Fruit fly (Drosophila melanogaster) whole organism, adult: ENCODE results near the gene Tpt.
A peak's percentile ranks its signal among the peaks of the same experiment; 100 is the strongest.

Experiments
- CG11617 ChIP-seq: fragments of 200-800 bp; sonication (Bioruptor generic); optimal IDR thresholded peaks from 2 replicates; lab custom pipeline; 2017; ENCODE audit warnings: mild to moderate bottlenecking, missing biosample characterization, missing genetic modification reagents, missing genetic modification characterization
- CG12768 ChIP-seq: fragments of 200-800 bp; sonication (Bioruptor generic); optimal IDR thresholded peaks from 2 replicates; lab custom pipeline; 2017; ENCODE audit warnings: missing biosample characterization, missing genetic modification characterization, mild to moderate bottlenecking, moderate library complexity, missing genetic modification reagents
- CG14711 ChIP-seq: fragments of 200-800 bp; sonication (Bioruptor generic); optimal IDR thresholded peaks from 2 replicates; lab custom pipeline; 2018; ENCODE audit warnings: missing biosample characterization, mild to moderate bottlenecking, missing genetic modification characterization, moderate library complexity
- CG1620 ChIP-seq: fragments of 200-800 bp; sonication (Bioruptor generic); optimal IDR thresholded peaks from 2 replicates; lab custom pipeline; 2016; ENCODE audit warnings: missing biosample characterization, missing genetic modification characterization
- CG33017 ChIP-seq: fragments of 200-800 bp; sonication (Bioruptor generic); optimal IDR thresholded peaks from 2 replicates; lab custom pipeline; 2018; ENCODE audit warnings: missing biosample characterization, mild to moderate bottlenecking, missing genetic modification characterization, moderate library complexity
- CG5204 ChIP-seq: fragments of 200-800 bp; sonication (Bioruptor generic); optimal IDR thresholded peaks from 2 replicates; lab custom pipeline; 2016; ENCODE audit warnings: missing biosample characterization, missing genetic modification characterization
- CG7045 ChIP-seq: fragments of 200-800 bp; sonication (Bioruptor generic); optimal IDR thresholded peaks from 2 replicates; lab custom pipeline; 2017; ENCODE audit warnings: missing biosample characterization, mild to moderate bottlenecking, missing genetic modification characterization
- CG7101 ChIP-seq: fragments of 200-800 bp; sonication (Bioruptor generic); optimal IDR thresholded peaks from 2 replicates; lab custom pipeline; 2018; ENCODE audit warnings: missing biosample characterization, mild to moderate bottlenecking, missing genetic modification characterization, moderate library complexity
- Clk ChIP-seq: fragments of 200-800 bp; sonication (Bioruptor generic); optimal IDR thresholded peaks from 2 replicates; lab custom pipeline; 2017; ENCODE audit warnings: missing biosample characterization, missing genetic modification characterization
- Crg-1 ChIP-seq: fragments of 200-800 bp; sonication (Bioruptor generic); optimal IDR thresholded peaks from 2 replicates; lab custom pipeline; 2016; ENCODE audit warnings: missing biosample characterization, missing genetic modification characterization
- Hr96 ChIP-seq: fragments of 200-800 bp; sonication (Bioruptor generic); optimal IDR thresholded peaks from 2 replicates; lab custom pipeline; 2016; ENCODE audit warnings: missing biosample characterization, missing genetic modification characterization
- Mnt ChIP-seq: fragments of 200-800 bp; sonication (Bioruptor generic); optimal IDR thresholded peaks from 2 replicates; lab custom pipeline; 2016; ENCODE audit warnings: missing biosample characterization, mild to moderate bottlenecking, missing genetic modification characterization
- bab1 ChIP-seq: fragments of 200-800 bp; sonication (Bioruptor generic); optimal IDR thresholded peaks from 3 replicates; lab custom pipeline; 2019; ENCODE audit warnings: missing biosample characterization, mild to moderate bottlenecking, missing genetic modification characterization, moderate library complexity
- cic ChIP-seq: fragments of 200-800 bp; sonication (Bioruptor generic); optimal IDR thresholded peaks from 2 replicates; lab custom pipeline; 2017; ENCODE audit warnings: missing biosample characterization, mild to moderate bottlenecking, missing genetic modification characterization, moderate library complexity
- cnc ChIP-seq, 2 experiments: fragments of >200 bp; optimal IDR thresholded peaks; 2 replicates each; lab custom pipeline; 2017
- kay ChIP-seq: fragments of 200-800 bp; sonication (Bioruptor generic); peaks from one replicate; lab custom pipeline; 2016; ENCODE audit warnings: missing biosample characterization, missing genetic modification characterization, borderline replicate concordance
- ovo ChIP-seq: fragments of 200-800 bp; sonication (Bioruptor generic); optimal IDR thresholded peaks from 2 replicates; lab custom pipeline; 2016; ENCODE audit warnings: missing biosample characterization, missing genetic modification characterization
- pad ChIP-seq: fragments of 200-800 bp; sonication (Bioruptor generic); optimal IDR thresholded peaks from 3 replicates; lab custom pipeline; 2017; ENCODE audit warnings: missing biosample characterization, missing genetic modification characterization, mild to moderate bottlenecking, moderate library complexity, missing genetic modification reagents
- tj ChIP-seq: fragments of 200-800 bp; sonication (Bioruptor generic); optimal IDR thresholded peaks from 3 replicates; lab custom pipeline; 2017; ENCODE audit warnings: missing biosample characterization, mild to moderate bottlenecking, missing genetic modification characterization, moderate library complexity
- toe ChIP-seq: fragments of 200-800 bp; sonication (Bioruptor generic); optimal IDR thresholded peaks from 2 replicates; lab custom pipeline; 2016; ENCODE audit warnings: missing biosample characterization, missing genetic modification characterization

Tpt gene

DNA sequence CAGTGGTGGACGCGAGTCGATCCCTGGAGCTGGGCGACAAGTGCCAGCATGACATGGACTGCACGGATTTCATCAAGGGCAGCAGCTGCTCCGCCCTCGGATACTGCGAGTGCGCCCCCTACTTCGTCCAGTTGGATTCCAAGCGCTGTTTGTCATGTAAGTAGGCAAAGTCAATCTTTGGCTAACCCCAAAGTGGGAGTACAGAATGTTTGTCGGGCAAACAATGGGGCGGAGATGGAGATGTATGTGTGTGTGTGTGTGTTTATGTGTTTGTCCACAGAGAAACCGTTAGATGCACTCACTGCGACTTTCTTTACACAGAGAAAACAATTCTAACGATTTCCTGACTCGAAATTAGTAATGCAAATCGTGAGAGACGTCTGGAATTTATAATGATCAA, 25.9 kb downstream of the Tpt start:
- no peak for TF ChIP-seq Clk
- no peak for TF ChIP-seq Hr96 (GFP tag; lab: Kevin White, UChicago)
- TF ChIP-seq CG5204 (GFP tag; lab: Kevin White, UChicago): no peak
- no peak for TF ChIP-seq Crg-1 (GFP tag; lab: Kevin White, UChicago)
- TF ChIP-seq CG33017 (tag; lab: Kevin White, UChicago): no peak
- TF ChIP-seq tj: no peak
- TF ChIP-seq CG7045 (GFP tag; lab: Kevin White, UChicago): no peak
- no peak for TF ChIP-seq pad (GFP tag; lab: Kevin White, UChicago)
- no peak for TF ChIP-seq toe (GFP tag; lab: Kevin White, UChicago)
- no peak for TF ChIP-seq Mnt (GFP tag; lab: Kevin White, UChicago)
- no peak for TF ChIP-seq kay
- no peak for TF ChIP-seq CG14711 (tag; lab: Kevin White, UChicago)
- no peak for TF ChIP-seq CG7101 (tag; lab: Kevin White, UChicago)
- no peak for TF ChIP-seq CG1620

DNA sequence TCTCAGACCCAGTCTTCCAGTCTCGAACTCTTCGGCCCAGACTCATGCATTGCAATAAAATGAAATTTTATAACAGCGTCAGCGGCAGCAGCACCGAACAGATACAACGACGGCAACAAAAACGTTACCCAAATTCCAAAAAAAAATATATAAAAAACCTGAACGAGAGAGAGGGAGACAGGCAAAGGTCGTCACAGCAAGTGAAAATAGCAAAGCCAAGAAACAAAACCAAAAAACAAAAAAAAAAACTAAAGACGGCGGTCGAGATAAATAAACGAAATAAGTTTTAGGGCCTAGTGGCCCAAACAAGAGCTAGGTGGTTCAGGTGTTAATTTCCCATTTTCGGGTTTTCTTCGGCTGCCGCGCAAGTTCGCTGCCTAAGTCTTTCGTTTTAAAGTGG, 31.0 kb downstream of the Tpt start:
- TF ChIP-seq CG33017 (tag; lab: Kevin White, UChicago): no peak
- TF ChIP-seq CG12768: no peak
- no peak for TF ChIP-seq bab1 (GFP tag; lab: Kevin White, UChicago)
- TF ChIP-seq cnc (optimal IDR thresholded peaks at IDR 0.05; lab: Kevin White, UChicago): no peak
- TF ChIP-seq toe (GFP tag; lab: Kevin White, UChicago): no peak
- TF ChIP-seq tj: no peak

DNA sequence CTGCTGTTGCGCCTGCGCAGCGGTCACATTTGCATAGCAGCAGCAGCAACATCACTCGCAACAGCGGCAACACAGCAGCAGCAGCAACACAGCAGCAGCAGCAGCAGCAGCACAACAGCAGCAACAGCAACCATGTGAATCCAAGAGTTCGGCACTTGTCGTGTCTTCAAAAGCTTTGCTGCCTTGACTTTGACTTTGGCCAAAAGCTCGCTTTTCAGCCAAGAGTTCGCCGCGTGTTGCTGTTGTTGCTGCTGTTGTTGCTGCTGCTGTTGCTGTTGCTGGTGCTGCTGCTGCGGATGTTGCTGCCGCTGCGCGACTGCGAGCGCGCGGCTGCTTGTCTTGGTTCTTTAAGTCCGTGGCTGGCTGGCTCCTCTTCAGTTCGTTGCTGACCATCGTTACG, 33.0 kb downstream of the Tpt start, which contains the start of gene ImpE1:
Gene ImpE1, plus strand, starts transcription at position 371 of the 400 bp plus-strand sequence.
- TF ChIP-seq Hr96 (GFP tag; lab: Kevin White, UChicago) (no peak), bab1 (GFP tag; lab: Kevin White, UChicago) (no peak), Mnt (GFP tag; lab: Kevin White, UChicago) (no peak), Crg-1 (GFP tag; lab: Kevin White, UChicago) (no peak), cnc (optimal IDR thresholded peaks at IDR 0.05; lab: Kevin White, UChicago) (no peak), tj (no peak), toe (GFP tag; lab: Kevin White, UChicago) (no peak), Clk (no peak), CG14711 (tag; lab: Kevin White, UChicago) (no peak), cic (GFP tag; lab: Kevin White, UChicago) (no peak), CG5204 (GFP tag; lab: Kevin White, UChicago) (no peak), ovo (GFP tag; lab: Kevin White, UChicago) (no peak), CG7045 (GFP tag; lab: Kevin White, UChicago) (no peak), pad (GFP tag; lab: Kevin White, UChicago) (no peak), CG12768 (no peak), CG33017 (tag; lab: Kevin White, UChicago) (no peak), kay (no peak), CG11617 (GFP tag; lab: Kevin White, UChicago) (no peak), CG1620 (no peak)

DNA sequence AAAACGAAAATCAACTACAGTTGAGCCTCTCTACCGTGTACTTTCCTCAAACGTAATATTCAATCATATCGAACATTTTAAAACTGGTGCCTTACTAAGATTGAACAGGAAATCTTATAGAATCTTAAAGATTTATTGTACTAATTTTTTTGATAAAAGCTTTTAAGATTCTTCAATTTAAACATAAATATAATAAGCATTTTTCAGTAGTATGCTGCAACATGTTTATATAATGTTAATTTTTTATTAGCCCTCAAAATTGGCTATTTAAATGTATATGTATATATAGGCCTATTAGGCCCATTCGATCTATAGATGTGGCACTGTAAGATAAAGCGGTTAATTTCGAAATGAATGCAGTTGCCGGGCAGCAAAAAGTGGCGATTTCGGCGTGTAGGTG, 33.5 kb downstream of the Tpt start:
- TF ChIP-seq bab1 (GFP tag; lab: Kevin White, UChicago) (no peak), Hr96 (GFP tag; lab: Kevin White, UChicago) (no peak), tj (no peak), CG14711 (tag; lab: Kevin White, UChicago) (no peak), CG7101 (tag; lab: Kevin White, UChicago) (no peak), CG1620 (no peak), Clk (no peak), pad (GFP tag; lab: Kevin White, UChicago) (no peak), Crg-1 (GFP tag; lab: Kevin White, UChicago) (no peak), toe (GFP tag; lab: Kevin White, UChicago) (no peak), cnc (optimal IDR thresholded peaks at IDR 0.05; lab: Kevin White, UChicago) (no peak), Mnt (GFP tag; lab: Kevin White, UChicago) (no peak), CG12768 (no peak), cic (GFP tag; lab: Kevin White, UChicago) (no peak), kay (no peak), CG11617 (GFP tag; lab: Kevin White, UChicago) (no peak)

DNA sequence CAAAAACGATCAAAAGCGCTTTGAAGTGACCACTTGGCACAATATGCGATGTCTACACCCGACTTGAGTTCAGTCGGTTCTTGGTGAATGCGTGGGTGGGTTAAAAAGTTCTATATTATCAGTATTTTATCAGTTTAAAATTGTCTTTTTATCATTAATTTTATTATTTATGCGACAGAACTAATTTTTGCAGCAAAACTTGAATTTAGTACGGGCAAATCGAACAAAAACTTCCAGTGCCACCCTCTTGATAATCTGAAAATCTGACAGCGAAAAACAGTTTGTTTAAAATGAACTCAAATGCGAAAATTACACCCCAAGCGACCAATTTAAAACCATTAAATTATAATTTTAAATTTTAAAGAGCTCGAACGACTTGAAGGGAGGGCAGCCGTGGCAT, 34.2 kb downstream of the Tpt start:
- no peak for TF ChIP-seq CG14711 (tag; lab: Kevin White, UChicago)
- no peak for TF ChIP-seq tj
- TF ChIP-seq CG11617 (GFP tag; lab: Kevin White, UChicago): no peak
- TF ChIP-seq toe (GFP tag; lab: Kevin White, UChicago): no peak
- no peak for TF ChIP-seq ovo (GFP tag; lab: Kevin White, UChicago)
- no peak for TF ChIP-seq CG1620
- no peak for TF ChIP-seq Mnt (GFP tag; lab: Kevin White, UChicago)
- TF ChIP-seq kay: no peak
- no peak for TF ChIP-seq CG33017 (tag; lab: Kevin White, UChicago)
- no peak for TF ChIP-seq Clk
- TF ChIP-seq CG7045 (GFP tag; lab: Kevin White, UChicago): no peak
- no peak for TF ChIP-seq Crg-1 (GFP tag; lab: Kevin White, UChicago)
- TF ChIP-seq cic (GFP tag; lab: Kevin White, UChicago): no peak
- no peak for TF ChIP-seq Hr96 (GFP tag; lab: Kevin White, UChicago)
- no peak for TF ChIP-seq pad (GFP tag; lab: Kevin White, UChicago)
- TF ChIP-seq bab1 (GFP tag; lab: Kevin White, UChicago): no peak

DNA sequence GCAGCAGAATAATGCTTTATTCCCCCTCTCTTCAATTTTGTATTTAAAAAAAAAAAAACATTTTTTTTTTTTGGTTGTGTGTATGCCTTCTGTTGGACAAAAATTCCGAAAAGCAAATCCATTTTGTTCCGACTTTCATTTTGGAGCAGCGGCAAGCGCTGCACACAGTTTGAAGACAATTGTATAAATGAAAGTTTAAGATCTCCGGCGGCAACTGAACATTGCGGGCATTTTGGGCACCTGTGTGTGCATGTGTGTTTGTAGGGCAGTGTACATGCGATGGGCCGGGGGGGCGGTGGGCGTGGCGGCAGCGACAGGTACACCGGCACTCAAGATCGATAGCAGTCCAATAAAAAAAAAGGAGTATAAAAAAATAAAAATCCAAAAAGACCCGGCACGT, 35.6 kb downstream of the Tpt start:
- TF ChIP-seq CG11617 (GFP tag; lab: Kevin White, UChicago) (no peak), kay (peak; percentile 14)
